Worm (Caenorhabditis elegans): Measurements from ENCODE around the gene acs-4.

DNA sequence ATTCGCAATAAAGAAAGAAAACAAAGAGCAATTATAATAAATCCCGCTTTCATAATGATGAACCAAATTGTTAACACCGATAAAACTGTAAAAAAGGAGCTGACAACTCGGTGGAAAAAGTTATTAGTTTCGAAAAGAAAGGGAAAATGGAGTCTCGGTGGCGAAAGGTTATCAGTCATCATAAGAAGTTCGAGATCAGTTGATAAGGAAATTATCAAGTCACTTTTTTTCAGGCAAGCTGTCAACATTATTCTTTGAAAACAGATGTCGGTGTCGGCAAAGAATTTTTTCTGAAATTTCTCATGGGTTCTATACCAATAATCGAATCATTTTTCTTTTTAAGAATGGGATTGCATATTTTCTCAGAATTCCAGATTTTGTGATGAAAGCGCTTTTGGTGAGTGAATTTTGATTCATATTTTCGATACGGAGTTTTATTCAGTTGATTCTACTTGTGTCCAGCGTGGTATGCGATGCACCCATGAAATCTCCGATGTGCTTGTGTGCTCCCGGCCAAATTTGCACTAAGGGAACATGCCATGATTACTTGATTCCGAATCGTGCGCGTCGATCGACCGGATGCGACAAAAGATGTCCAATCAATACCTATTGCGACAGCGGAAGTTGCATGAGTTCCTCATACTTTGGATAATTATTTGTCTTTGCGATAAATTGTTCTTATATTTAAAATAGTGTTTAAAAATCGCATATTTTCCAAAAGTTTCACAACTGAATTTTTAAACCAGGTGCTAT lies 20.8 kb downstream of the acs-4 start, which contains the start of the genes F37C12.21 and F37C12.10:
- no peak for TF ChIP-seq R02D3.7 (tag; optimal IDR thresholded peaks at IDR 0.05)
- no peak for TF ChIP-seq nhr-77 (tag; optimal IDR thresholded peaks at IDR 0.05)
- TF ChIP-seq daf-12 (tag; optimal IDR thresholded peaks at IDR 0.05), result no peak
- no peak for TF ChIP-seq snpc-4 (tag; optimal IDR thresholded peaks at IDR 0.05)
- no peak for TF ChIP-seq ZK546.5 (tag; optimal IDR thresholded peaks at IDR 0.05)
- no peak for TF ChIP-seq egl-27 (tag; optimal IDR thresholded peaks at IDR 0.05)
- no peak for TF ChIP-seq nhr-76 (tag; optimal IDR thresholded peaks at IDR 0.05)
- no peak for TF ChIP-seq nhr-11 (tag; optimal IDR thresholded peaks at IDR 0.05)
- TF ChIP-seq lin-39 (tag; optimal IDR thresholded peaks at IDR 0.05), result no peak
- TF ChIP-seq jun-1 (tag; optimal IDR thresholded peaks at IDR 0.05), result no peak
- no peak for TF ChIP-seq ama-1 (optimal IDR thresholded peaks at IDR 0.05)

Measured in whole organism, L3 larva.